Fruit fly (Drosophila melanogaster): ENCODE measurements around the gene sd.

Gene sd

DNA sequence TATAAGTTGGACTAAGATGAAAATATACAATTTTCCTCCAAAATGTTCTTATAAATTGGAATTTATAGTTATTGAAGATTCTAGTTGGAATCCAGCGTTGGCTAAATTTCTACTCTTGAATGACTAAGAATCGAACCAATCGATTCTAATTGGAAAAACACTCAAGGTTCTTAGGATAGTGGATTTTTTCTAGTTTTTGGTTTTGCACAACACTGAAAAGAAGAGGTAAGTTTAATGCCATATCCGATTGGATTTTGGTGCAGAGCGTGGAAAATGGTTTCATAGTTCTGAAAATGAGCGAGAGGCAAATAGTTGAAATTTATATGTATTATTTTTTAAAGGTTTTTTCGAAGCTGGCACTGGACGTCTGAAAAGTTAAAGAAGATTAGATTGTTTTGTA is 71.4 kb downstream of the sd start (continued):
- no peak for TF ChIP-seq Gug (GFP tag; IDR thresholded peaks at IDR 0.05)
